Fruit fly (Drosophila melanogaster) whole organism, prepupa: ENCODE results near the gene CG31928.

Experiments
- Blimp-1 ChIP-seq: fragments of 200-800 bp; sonication (Bioruptor generic); optimal IDR thresholded peaks from 3 replicates; lab custom pipeline; 2017; ENCODE audit warnings: missing biosample characterization, missing genetic modification characterization, mild to moderate bottlenecking, moderate library complexity, missing genetic modification reagents
- CG10631 ChIP-seq: fragments of 200-800 bp; sonication (Bioruptor generic); optimal IDR thresholded peaks from 2 replicates; lab custom pipeline; 2016; ENCODE audit warnings: missing biosample characterization, missing genetic modification characterization
- CG10669 ChIP-seq: fragments of 200-800 bp; sonication (Bioruptor generic); optimal IDR thresholded peaks from 3 replicates; lab custom pipeline; 2018; ENCODE audit warnings: missing biosample characterization, mild to moderate bottlenecking, missing genetic modification characterization, moderate library complexity
- CG11294 ChIP-seq: fragments of 200-800 bp; sonication (Bioruptor generic); IDR thresholded peaks from 2 replicates; pipeline ENCODE4 v1.3.6; 2022; ENCODE audit warnings: missing biosample characterization, missing genetic modification characterization
- CG11762 ChIP-seq: fragments of 200-800 bp; sonication (Bioruptor generic); optimal IDR thresholded peaks from 3 replicates; lab custom pipeline; 2016; ENCODE audit warnings: missing biosample characterization, missing genetic modification characterization; ENCODE audit not compliant: insufficient read depth
- CG11902 ChIP-seq: fragments of 200-800 bp; sonication (Bioruptor generic); optimal IDR thresholded peaks from 3 replicates; lab custom pipeline; 2016; ENCODE audit warnings: missing biosample characterization, missing genetic modification characterization
- CG15336 ChIP-seq: fragments of 200-800 bp; sonication (Bioruptor generic); IDR thresholded peaks from 2 replicates; pipeline ENCODE4 v1.3.6; 2022; ENCODE audit warnings: missing biosample characterization, missing genetic modification characterization
- CG1621 ChIP-seq: fragments of 200-800 bp; sonication (Bioruptor generic); optimal IDR thresholded peaks from 3 replicates; lab custom pipeline; 2018; ENCODE audit warnings: missing biosample characterization, mild to moderate bottlenecking, missing genetic modification characterization
- CG16779 ChIP-seq: fragments of 200-800 bp; sonication (Bioruptor generic); optimal IDR thresholded peaks from 3 replicates; lab custom pipeline; 2017; ENCODE audit warnings: missing biosample characterization, mild to moderate bottlenecking, missing genetic modification characterization
- CG3032 ChIP-seq: fragments of 200-800 bp; optimal IDR thresholded peaks from 2 replicates; lab custom pipeline; 2019; ENCODE audit warnings: missing biosample characterization, mild to moderate bottlenecking, missing genetic modification characterization, moderate library complexity
- CG31627 ChIP-seq: fragments of 200-800 bp; sonication (Bioruptor generic); optimal IDR thresholded peaks from 3 replicates; lab custom pipeline; 2016; ENCODE audit warnings: missing biosample characterization, missing genetic modification characterization
- CG6163 ChIP-seq: fragments of 200-800 bp; sonication (Bioruptor generic); IDR thresholded peaks from 3 replicates; pipeline ENCODE4 v1.3.6; 2022; ENCODE audit warnings: missing biosample characterization, missing genetic modification characterization
- CG6276 ChIP-seq: fragments of 200-800 bp; sonication (Bioruptor generic); optimal IDR thresholded peaks from 2 replicates; lab custom pipeline; 2017; ENCODE audit warnings: missing biosample characterization, mild to moderate bottlenecking, missing genetic modification characterization
- CG6792 ChIP-seq: fragments of 200-800 bp; sonication (Bioruptor generic); optimal IDR thresholded peaks from 3 replicates; lab custom pipeline; 2016; ENCODE audit warnings: missing biosample characterization, missing genetic modification characterization
- CG6808 ChIP-seq: fragments of 200-800 bp; sonication (Bioruptor generic); optimal IDR thresholded peaks from 3 replicates; lab custom pipeline; 2017; ENCODE audit warnings: missing biosample characterization, missing genetic modification characterization, mild to moderate bottlenecking, moderate library complexity, missing genetic modification reagents
- CG6854 ChIP-seq: fragments of 200-800 bp; sonication (Bioruptor generic); optimal IDR thresholded peaks from 2 replicates; lab custom pipeline; 2017; ENCODE audit warnings: missing biosample characterization, mild to moderate bottlenecking, missing genetic modification characterization
- CG7368 ChIP-seq: fragments of 200-800 bp; sonication (Bioruptor generic); optimal IDR thresholded peaks from 3 replicates; lab custom pipeline; 2016; ENCODE audit warnings: missing biosample characterization, missing genetic modification characterization
- CG8119 ChIP-seq: fragments of 200-800 bp; sonication (Bioruptor generic); IDR thresholded peaks from 3 replicates; pipeline ENCODE4 v1.3.6; 2022; ENCODE audit warnings: missing biosample characterization, missing genetic modification characterization
- CG8319 ChIP-seq: fragments of 200-800 bp; sonication (Bioruptor generic); optimal IDR thresholded peaks from 3 replicates; lab custom pipeline; 2016; ENCODE audit warnings: missing biosample characterization, missing genetic modification characterization
- CG9139 ChIP-seq: fragments of 200-800 bp; sonication (Bioruptor generic); optimal IDR thresholded peaks from 3 replicates; lab custom pipeline; 2017; ENCODE audit warnings: missing biosample characterization, mild to moderate bottlenecking, missing genetic modification characterization
- Eip75B ChIP-seq: fragments of 200-800 bp; sonication (Bioruptor generic); optimal IDR thresholded peaks from 3 replicates; lab custom pipeline; 2016; ENCODE audit warnings: missing biosample characterization, missing genetic modification characterization
- Eip93F ChIP-seq: fragments of 200-800 bp; sonication (Bioruptor generic); optimal IDR thresholded peaks from 2 replicates; lab custom pipeline; 2016; ENCODE audit warnings: missing biosample characterization, mild to moderate bottlenecking, missing genetic modification characterization
- Ets96B ChIP-seq: fragments of 200-800 bp; optimal IDR thresholded peaks from 2 replicates; lab custom pipeline; 2019; ENCODE audit warnings: missing biosample characterization, mild to moderate bottlenecking, missing genetic modification characterization, moderate library complexity
- Gug ChIP-seq: fragments of 200-800 bp; sonication (Bioruptor generic); IDR thresholded peaks from 2 replicates; pipeline ENCODE4 v1.3.6; 2022; ENCODE audit warnings: missing biosample characterization, missing genetic modification characterization
- Hr39 ChIP-seq: fragments of 200-800 bp; sonication (Bioruptor generic); optimal IDR thresholded peaks from 2 replicates; lab custom pipeline; 2016; ENCODE audit warnings: missing biosample characterization, missing genetic modification characterization
- Lpt ChIP-seq: fragments of 200-800 bp; sonication (Bioruptor generic); optimal IDR thresholded peaks from 3 replicates; lab custom pipeline; 2016; ENCODE audit warnings: missing biosample characterization, missing genetic modification characterization
- Met ChIP-seq: fragments of 200-800 bp; sonication (Bioruptor generic); optimal IDR thresholded peaks from 3 replicates; lab custom pipeline; 2016; ENCODE audit warnings: missing biosample characterization, missing genetic modification characterization
- OdsH ChIP-seq: fragments of 200-800 bp; sonication (Bioruptor generic); optimal IDR thresholded peaks from 3 replicates; lab custom pipeline; 2016; ENCODE audit warnings: missing biosample characterization, missing genetic modification characterization
- Smox ChIP-seq: fragments of 200-800 bp; sonication (Bioruptor generic); optimal IDR thresholded peaks from 3 replicates; lab custom pipeline; 2016; ENCODE audit warnings: missing biosample characterization, missing genetic modification characterization
- Sox102F ChIP-seq: fragments of 200-800 bp; sonication (Bioruptor generic); optimal IDR thresholded peaks from 2 replicates; lab custom pipeline; 2016; ENCODE audit warnings: missing biosample characterization, mild to moderate bottlenecking, missing genetic modification characterization
- Sox14 ChIP-seq: fragments of 200-800 bp; sonication (Bioruptor generic); optimal IDR thresholded peaks from 3 replicates; lab custom pipeline; 2016; ENCODE audit warnings: missing biosample characterization, missing genetic modification characterization
- Sox15 ChIP-seq: fragments of 200-800 bp; sonication (Bioruptor generic); optimal IDR thresholded peaks from 3 replicates; lab custom pipeline; 2016; ENCODE audit warnings: missing biosample characterization, missing genetic modification characterization
- achi ChIP-seq: fragments of 200-800 bp; sonication (Bioruptor generic); optimal IDR thresholded peaks from 3 replicates; lab custom pipeline; 2016; ENCODE audit warnings: missing biosample characterization, missing genetic modification characterization
- acj6 ChIP-seq: fragments of 200-800 bp; sonication (Bioruptor generic); optimal IDR thresholded peaks from 3 replicates; lab custom pipeline; 2016; ENCODE audit warnings: missing biosample characterization, missing genetic modification characterization
- cyc ChIP-seq: fragments of 200-800 bp; sonication (Bioruptor generic); optimal IDR thresholded peaks from 3 replicates; lab custom pipeline; 2016; ENCODE audit warnings: missing biosample characterization, missing genetic modification characterization
- dsx ChIP-seq: fragments of 200-800 bp; optimal IDR thresholded peaks from 3 replicates; lab custom pipeline; 2019; ENCODE audit warnings: missing biosample characterization, mild to moderate bottlenecking, missing genetic modification characterization, moderate library complexity; ENCODE audit not compliant: poor library complexity, severe bottlenecking
- eg ChIP-seq: fragments of 200-800 bp; sonication (Bioruptor generic); IDR thresholded peaks from 3 replicates; pipeline ENCODE4 v1.3.6; 2022; ENCODE audit warnings: missing biosample characterization, missing genetic modification characterization
- fd59A ChIP-seq: fragments of 200-800 bp; sonication (Bioruptor generic); optimal IDR thresholded peaks from 2 replicates; lab custom pipeline; 2017; ENCODE audit warnings: missing biosample characterization, mild to moderate bottlenecking, missing genetic modification characterization, missing genetic modification reagents
- fd85E ChIP-seq: fragments of 200-800 bp; sonication (Bioruptor generic); optimal IDR thresholded peaks from 3 replicates; lab custom pipeline; 2016; ENCODE audit warnings: missing biosample characterization, missing genetic modification characterization
- fkh ChIP-seq: fragments of 200-800 bp; sonication (Bioruptor generic); optimal IDR thresholded peaks from 3 replicates; lab custom pipeline; 2017; ENCODE audit warnings: missing biosample characterization, mild to moderate bottlenecking, missing genetic modification characterization, moderate library complexity
- lz ChIP-seq: fragments of 200-800 bp; sonication (Bioruptor generic); optimal IDR thresholded peaks from 3 replicates; lab custom pipeline; 2016; ENCODE audit warnings: missing biosample characterization, missing genetic modification characterization
- pdm3 ChIP-seq: fragments of 200-800 bp; sonication (Bioruptor generic); optimal IDR thresholded peaks from 3 replicates; lab custom pipeline; 2016; ENCODE audit warnings: missing biosample characterization, missing genetic modification characterization
- salr ChIP-seq, 2 experiments: fragments of 200-800 bp; sonication (Bioruptor generic); optimal IDR thresholded peaks; 3 replicates each; lab custom pipeline; 2016 to 2018; ENCODE audit warnings: missing biosample characterization in 2 of 2, missing genetic modification characterization in 2 of 2, mild to moderate bottlenecking in 1 of 2
- ss ChIP-seq, 2 experiments: fragments of 200-800 bp; sonication (Bioruptor generic); optimal IDR thresholded peaks; 2 replicates in 1 of 2; 3 replicates in 1 of 2; lab custom pipeline; 2017 to 2018; ENCODE audit warnings: mild to moderate bottlenecking in 2 of 2, missing biosample characterization in 2 of 2, missing genetic modification characterization in 2 of 2, moderate library complexity in 1 of 2
- svp ChIP-seq: fragments of 200-800 bp; sonication (Bioruptor generic); peaks from one replicate; lab custom pipeline; 2016; ENCODE audit warnings: missing biosample characterization, missing genetic modification characterization
- topi ChIP-seq: fragments of 200-800 bp; sonication (Bioruptor generic); optimal IDR thresholded peaks from 3 replicates; lab custom pipeline; 2016; ENCODE audit warnings: missing biosample characterization, missing genetic modification characterization

Gene CG31928

dm6 chr2L:1458584-1459203 lies 33.4 kb upstream of the CG31928 start (continued):
- TF ChIP-seq CG7368 (GFP tag; lab: Kevin White, UChicago) (peak; percentile 48), CG11902 (GFP tag; lab: Kevin White, UChicago) (peak; percentile 18), Lpt (GFP tag; lab: Kevin White, UChicago) (peak; percentile 55), Met (GFP tag; lab: Kevin White, UChicago) (peak; percentile 30), CG16779 (tag; lab: Kevin White, UChicago) (no peak), pdm3 (GFP tag; lab: Kevin White, UChicago) (peak; percentile 70), CG8119 (GFP tag; lab: Robert Waterston, UW) (peak; percentile 75), Blimp-1 (GFP tag; lab: Kevin White, UChicago) (no peak), CG15336 (peak; percentile 80), Sox15 (GFP tag; lab: Kevin White, UChicago) (peak; percentile 27), CG1621 (tag; lab: Kevin White, UChicago) (peak; percentile 71), CG8319 (peak; percentile 42), CG9139 (peak; percentile 18), cyc (peak; percentile 51), ss (GFP tag; optimal IDR thresholded peaks at IDR 0.05; lab: Kevin White, UChicago) (peak in 1 of 2 experiments; percentile 58), OdsH (GFP tag; lab: Kevin White, UChicago) (peak; percentile 70), Ets96B (peak; percentile 80), CG11294 (GFP tag; lab: Robert Waterston, UW) (peak; percentile 62), CG11762 (GFP tag; lab: Kevin White, UChicago) (peak; percentile 38), Sox14 (GFP tag; lab: Kevin White, UChicago) (peak; percentile 74), fkh (GFP tag; lab: Kevin White, UChicago) (no peak), Eip75B (GFP tag; lab: Kevin White, UChicago) (peak; percentile 24)
- TF ChIP-seq, all 60 proteins: peak for 50

dm6 chr2L:1459344-1459743 lies 32.8 kb upstream of the CG31928 start:
- TF ChIP-seq Eip93F (GFP tag; lab: Kevin White, UChicago): no peak
- peak; percentile 23 for TF ChIP-seq fd59A
- peak; percentile 62 for TF ChIP-seq CG6163 (GFP tag; lab: Robert Waterston, UW)
- TF ChIP-seq CG8119 (GFP tag; lab: Robert Waterston, UW): no peak; the same call in 2 of the 3 replicates
- TF ChIP-seq OdsH (GFP tag; lab: Kevin White, UChicago): peak; percentile 44
- TF ChIP-seq CG9139: no peak
- no peak for TF ChIP-seq fd85E (GFP tag; lab: Kevin White, UChicago)
- TF ChIP-seq pdm3 (GFP tag; lab: Kevin White, UChicago): peak; percentile 8
- peak in 1 of 2 experiments; percentile 38 for TF ChIP-seq salr (GFP tag; optimal IDR thresholded peaks at IDR 0.05; lab: Kevin White, UChicago)
- no peak for TF ChIP-seq CG11294 (GFP tag; lab: Robert Waterston, UW)
- no peak for TF ChIP-seq fkh (GFP tag; lab: Kevin White, UChicago)
- TF ChIP-seq CG10631 (GFP tag; lab: Kevin White, UChicago): peak; percentile 67
- TF ChIP-seq topi (GFP tag; lab: Kevin White, UChicago): peak; percentile 3
- no peak for TF ChIP-seq Lpt (GFP tag; lab: Kevin White, UChicago)
- TF ChIP-seq CG31627 (GFP tag; lab: Kevin White, UChicago): no peak
- peak; percentile 39 for TF ChIP-seq dsx (GFP tag; lab: Kevin White, UChicago)
- peak; percentile 22 for TF ChIP-seq Smox
- no peak for TF ChIP-seq CG6276 (GFP tag; lab: Kevin White, UChicago)
- TF ChIP-seq Eip75B (GFP tag; lab: Kevin White, UChicago): peak; percentile 54
- peak; percentile 55 for TF ChIP-seq CG3032
- no peak for TF ChIP-seq CG8319
- TF ChIP-seq achi (GFP tag; lab: Kevin White, UChicago): peak; percentile 44
- peak; percentile 38 for TF ChIP-seq acj6
- TF ChIP-seq CG6792: no peak
- TF ChIP-seq Met (GFP tag; lab: Kevin White, UChicago): peak; percentile 2
- no peak for TF ChIP-seq Sox102F (GFP tag; lab: Kevin White, UChicago)
- peak; percentile 13; the same call in 1 of the 2 replicates for TF ChIP-seq Gug
- TF ChIP-seq cyc: peak; percentile 13
- TF ChIP-seq Hr39: no peak
- no peak for TF ChIP-seq eg (GFP tag; lab: Robert Waterston, UW)
- peak; percentile 4 to 59 for TF ChIP-seq ss (GFP tag; optimal IDR thresholded peaks at IDR 0.05; lab: Kevin White, UChicago)
- peak; percentile 40 for TF ChIP-seq CG6808 (GFP tag; lab: Kevin White, UChicago)
- peak; percentile 56 for TF ChIP-seq CG10669 (GFP tag; lab: Kevin White, UChicago)
- no peak for TF ChIP-seq CG16779 (tag; lab: Kevin White, UChicago)
- TF ChIP-seq lz (GFP tag; lab: Kevin White, UChicago): no peak
- TF ChIP-seq svp (GFP tag; lab: Kevin White, UChicago): peak; percentile 57
- no peak for TF ChIP-seq CG6854
- no peak for TF ChIP-seq Sox15 (GFP tag; lab: Kevin White, UChicago)
- TF ChIP-seq Sox14 (GFP tag; lab: Kevin White, UChicago): peak; percentile 26
